Worm (Caenorhabditis elegans) whole organism, mixed stage, embryonic: ENCODE data around the gene let-721.

Experiments used
- bed-3 ChIP-seq: fragments of 200-800 bp; sonication (Bioruptor generic); optimal IDR thresholded peaks from 3 replicates; lab custom pipeline; 2018; ENCODE audit warnings: mild to moderate bottlenecking, missing genetic modification characterization, moderate library complexity, missing compliant biosample characterization
- blmp-1 ChIP-seq: fragments of 150-350 bp; optimal IDR thresholded peaks from 2 replicates; lab custom pipeline; 2014; ENCODE audit warnings: missing biosample characterization, missing genetic modification characterization
- ces-1 ChIP-seq: fragments of 150-350 bp; optimal IDR thresholded peaks from 2 replicates; lab custom pipeline; 2014; ENCODE audit warnings: missing biosample characterization, missing genetic modification reagents, missing genetic modification characterization
- cnd-1 ChIP-seq: fragments of 200-800 bp; sonication (Bioruptor generic); optimal IDR thresholded peaks from 2 replicates; lab custom pipeline; 2018; ENCODE audit warnings: mild to moderate bottlenecking, missing genetic modification characterization, missing compliant biosample characterization
- drap-1 ChIP-seq: fragments of 200-800 bp; sonication (Bioruptor generic); optimal IDR thresholded peaks from 3 replicates; lab custom pipeline; 2018; ENCODE audit warnings: mild to moderate bottlenecking, missing genetic modification characterization, missing compliant biosample characterization
- elt-1 ChIP-seq: sonication (generic microtip); optimal IDR thresholded peaks from 2 replicates; lab custom pipeline; 2017; ENCODE audit warnings: missing genetic modification characterization, mild to moderate bottlenecking, missing compliant biosample characterization, antibody characterized with exemption, moderate library complexity, borderline replicate concordance; ENCODE audit not compliant: insufficient read depth
- elt-3 ChIP-seq: fragments of 150-350 bp; optimal IDR thresholded peaks from 2 replicates; lab custom pipeline; 2014; ENCODE audit warnings: missing biosample characterization, missing genetic modification characterization
- flh-1 ChIP-seq: fragments of 200-800 bp; sonication (Bioruptor generic); optimal IDR thresholded peaks from 2 replicates; lab custom pipeline; 2018; ENCODE audit warnings: mild to moderate bottlenecking, missing genetic modification characterization, moderate library complexity, missing compliant biosample characterization
- hlh-1 ChIP-seq: fragments of 150-350 bp; optimal IDR thresholded peaks from 2 replicates; lab custom pipeline; 2014; ENCODE audit warnings: missing biosample characterization, missing genetic modification reagents, missing genetic modification characterization
- lin-13 ChIP-seq: fragments of 150-350 bp; optimal IDR thresholded peaks from 2 replicates; lab custom pipeline; 2014; ENCODE audit warnings: missing biosample characterization, missing genetic modification characterization
- lin-32 ChIP-seq: fragments of 200-800 bp; sonication (Bioruptor generic); optimal IDR thresholded peaks from 2 replicates; lab custom pipeline; 2018; ENCODE audit warnings: mild to moderate bottlenecking, missing genetic modification characterization, missing compliant biosample characterization
- lsy-2 ChIP-seq: fragments of 150-350 bp; optimal IDR thresholded peaks from 2 replicates; lab custom pipeline; 2014; ENCODE audit warnings: missing biosample characterization, missing genetic modification characterization
- mab-5 ChIP-seq: fragments of 150-350 bp; optimal IDR thresholded peaks from 2 replicates; lab custom pipeline; 2014; ENCODE audit warnings: missing biosample characterization, missing genetic modification characterization
- mep-1 ChIP-seq: fragments of 150-350 bp; optimal IDR thresholded peaks from 2 replicates; lab custom pipeline; 2017; ENCODE audit warnings: missing biosample characterization, missing genetic modification reagents, missing genetic modification characterization, inconsistent platforms
- mls-2 ChIP-seq: sonication (generic microtip); optimal IDR thresholded peaks from 2 replicates; lab custom pipeline; 2016; ENCODE audit warnings: mild to moderate bottlenecking, missing genetic modification characterization, moderate library complexity, missing compliant biosample characterization
- nhr-12 ChIP-seq: fragments of 150-350 bp; optimal IDR thresholded peaks from 2 replicates; lab custom pipeline; 2014; ENCODE audit warnings: missing biosample characterization, missing genetic modification characterization
- nhr-2 ChIP-seq: fragments of 150-350 bp; optimal IDR thresholded peaks from 2 replicates; lab custom pipeline; 2014; ENCODE audit warnings: missing biosample characterization, missing genetic modification characterization
- nhr-237 ChIP-seq: fragments of 150-350 bp; optimal IDR thresholded peaks from 2 replicates; lab custom pipeline; 2014; ENCODE audit warnings: missing biosample characterization, missing genetic modification characterization
- nhr-28 ChIP-seq: fragments of 150-350 bp; optimal IDR thresholded peaks from 2 replicates; lab custom pipeline; 2014; ENCODE audit warnings: missing biosample characterization, missing genetic modification characterization
- nhr-76 ChIP-seq: sonication (generic microtip); optimal IDR thresholded peaks from 2 replicates; lab custom pipeline; 2017; ENCODE audit warnings: missing biosample characterization, missing genetic modification characterization
- pha-4 ChIP-seq: fragments of 150-350 bp; optimal IDR thresholded peaks from 2 replicates; lab custom pipeline; 2018; ENCODE audit warnings: missing biosample characterization, missing genetic modification reagents, missing genetic modification characterization
- sem-2 ChIP-seq: fragments of 200-800 bp; sonication (Bioruptor generic); optimal IDR thresholded peaks from 2 replicates; lab custom pipeline; 2018; ENCODE audit warnings: mild to moderate bottlenecking, missing genetic modification characterization, missing compliant biosample characterization
- snpc-4 ChIP-seq: fragments of 150-350 bp; optimal IDR thresholded peaks from 2 replicates; lab custom pipeline; 2014; ENCODE audit warnings: missing biosample characterization, missing genetic modification characterization
- sptf-1 ChIP-seq: sonication (generic microtip); optimal IDR thresholded peaks from 2 replicates; lab custom pipeline; 2017; ENCODE audit warnings: mild to moderate bottlenecking, missing genetic modification characterization, moderate library complexity, missing compliant biosample characterization
- unc-120 ChIP-seq: sonication (generic microtip); optimal IDR thresholded peaks from 2 replicates; lab custom pipeline; 2017; ENCODE audit warnings: missing genetic modification characterization, missing compliant biosample characterization; ENCODE audit not compliant: poor library complexity, severe bottlenecking
- unc-39 ChIP-seq: fragments of 150-350 bp; optimal IDR thresholded peaks from 2 replicates; lab custom pipeline; 2014; ENCODE audit warnings: missing biosample characterization, missing genetic modification characterization
- unc-62 ChIP-seq: fragments of 150-350 bp; optimal IDR thresholded peaks from 2 replicates; lab custom pipeline; 2014; ENCODE audit warnings: missing biosample characterization, missing genetic modification reagents, missing genetic modification characterization
- ztf-11 ChIP-seq: fragments of 150-350 bp; optimal IDR thresholded peaks from 2 replicates; lab custom pipeline; 2014; ENCODE audit warnings: missing biosample characterization, missing genetic modification characterization

The let-721 gene

DNA sequence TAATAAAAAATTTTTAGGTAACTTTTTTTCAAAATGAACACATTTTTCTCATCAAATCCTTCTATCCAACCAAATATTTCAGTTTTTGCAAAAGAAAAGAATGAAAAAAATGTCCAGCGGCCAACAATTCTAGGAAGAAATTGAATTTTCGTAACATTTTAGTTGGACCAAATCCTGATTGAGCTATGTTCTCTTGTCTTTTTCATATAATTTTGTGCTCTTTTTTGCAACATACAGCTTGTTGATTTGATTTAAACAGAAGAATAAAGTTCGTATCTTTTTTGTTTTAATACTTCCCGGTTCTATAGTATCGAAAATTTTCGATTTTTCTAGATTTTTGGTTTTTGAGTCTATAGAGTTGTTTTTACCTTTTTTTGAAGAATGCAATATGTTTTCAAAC is 47.3 kb downstream of the let-721 start:
- no peak for TF ChIP-seq mep-1 (tag; lab: Kevin White, UChicago)
- no peak for TF ChIP-seq hlh-1 (tag; lab: Kevin White, UChicago)
- no peak for TF ChIP-seq unc-39 (tag; lab: Kevin White, UChicago)
- TF ChIP-seq snpc-4 (tag; lab: Kevin White, UChicago) = no peak
- no peak for TF ChIP-seq cnd-1 (tag; lab: Kevin White, UChicago)
- TF ChIP-seq mab-5 = no peak
- no peak for TF ChIP-seq unc-62 (GFP tag; lab: Kevin White, UChicago)
- TF ChIP-seq ces-1 = peak; percentile 57
- no peak for TF ChIP-seq unc-120 (tag; lab: Kevin White, UChicago)

- no peak for TF ChIP-seq lin-13 (tag; lab: Kevin White, UChicago)
- TF ChIP-seq blmp-1 (tag; lab: Kevin White, UChicago) = no peak
- TF ChIP-seq nhr-12 (tag; lab: Kevin White, UChicago) = no peak
- TF ChIP-seq nhr-2 (tag; lab: Kevin White, UChicago) = no peak
- TF ChIP-seq nhr-237 (tag; lab: Kevin White, UChicago) = no peak
- peak; percentile 59 for TF ChIP-seq hlh-1 (tag; lab: Kevin White, UChicago)
- TF ChIP-seq mep-1 (tag; lab: Kevin White, UChicago) = no peak
- TF ChIP-seq bed-3 = no peak
- TF ChIP-seq flh-1 (GFP tag; lab: Kevin White, UChicago) = no peak
- peak; percentile 24 for TF ChIP-seq unc-62 (GFP tag; lab: Kevin White, UChicago)
- no peak for TF ChIP-seq drap-1 (GFP tag; lab: Kevin White, UChicago)
- TF ChIP-seq cnd-1 (tag; lab: Kevin White, UChicago) = no peak
- no peak for TF ChIP-seq pha-4 (tag; lab: Kevin White, UChicago)
- no peak for TF ChIP-seq nhr-28 (tag; lab: Kevin White, UChicago)
- no peak for TF ChIP-seq snpc-4 (tag; lab: Kevin White, UChicago)
These were observed 48.6 kb downstream of the let-721 start for ce11 chrIII:6398124-6398523.

DNA sequence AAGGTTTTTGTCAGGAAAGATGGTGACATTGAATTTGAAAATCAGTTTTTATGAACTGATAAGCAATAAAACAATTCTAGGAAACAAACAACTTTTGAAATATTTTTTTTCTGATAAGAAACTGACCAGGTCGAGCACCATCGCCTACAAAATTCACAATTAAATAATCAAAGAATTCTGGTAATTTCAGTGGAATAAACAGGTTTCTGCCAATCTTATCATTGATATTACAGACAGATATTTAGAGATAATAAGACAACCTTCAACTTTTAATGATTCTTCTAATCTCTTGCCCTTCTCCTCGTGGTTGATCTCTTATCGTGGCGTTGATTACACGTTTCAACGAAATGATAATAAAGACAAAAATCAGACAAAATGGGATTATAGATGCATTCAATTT is 50.3 kb downstream of the let-721 start:
- TF ChIP-seq hlh-1 (tag; lab: Kevin White, UChicago) (no peak), elt-1 (tag; lab: Kevin White, UChicago) (peak; percentile 7)

DNA sequence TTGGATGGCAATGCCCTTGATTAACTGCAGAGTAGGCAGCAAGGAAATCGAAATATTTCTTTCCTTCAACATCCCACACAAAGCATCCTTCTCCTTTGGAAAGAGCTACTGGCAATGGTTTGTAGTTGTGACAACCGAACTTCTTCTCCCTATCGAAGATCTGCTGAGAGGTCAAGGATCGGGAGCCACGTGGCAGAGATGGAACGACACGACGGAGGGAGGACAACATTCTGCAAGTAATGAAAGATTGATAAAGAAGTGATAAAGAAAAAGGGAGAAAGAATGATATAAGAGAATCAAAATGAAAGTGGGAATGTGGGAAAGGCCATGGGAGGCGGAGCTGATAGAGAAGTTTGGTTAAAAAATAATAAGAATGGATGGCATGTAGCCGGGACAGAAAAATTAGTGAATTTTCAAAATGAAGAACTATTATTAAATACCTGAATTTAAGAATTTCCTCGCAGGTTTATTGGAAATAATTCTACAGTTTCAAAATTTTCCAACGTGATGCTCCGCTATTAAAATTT is 50.9 kb downstream of the let-721 start, which contains the start of gene oatr-1:
TSS of gene oatr-1 (minus strand) at position 477 of the 527 bp plus-strand sequence.
- TF ChIP-seq cnd-1 (tag; lab: Kevin White, UChicago) (no peak), nhr-12 (tag; lab: Kevin White, UChicago) (no peak), ces-1 (no peak), snpc-4 (tag; lab: Kevin White, UChicago) (no peak), nhr-28 (tag; lab: Kevin White, UChicago) (no peak), bed-3 (no peak), nhr-237 (tag; lab: Kevin White, UChicago) (no peak), flh-1 (GFP tag; lab: Kevin White, UChicago) (no peak), elt-3 (tag; lab: Kevin White, UChicago) (no peak), sptf-1 (tag; lab: Kevin White, UChicago) (no peak), elt-1 (tag; lab: Kevin White, UChicago) (no peak), sem-2 (no peak), lin-32 (GFP tag; lab: Kevin White, UChicago) (no peak), nhr-2 (tag; lab: Kevin White, UChicago) (no peak), ztf-11 (tag; lab: Kevin White, UChicago) (no peak), lsy-2 (tag; lab: Kevin White, UChicago) (no peak), nhr-76 (tag; lab: Kevin White, UChicago) (no peak), mls-2 (no peak), hlh-1 (tag; lab: Kevin White, UChicago) (no peak)
